Fruit fly (Drosophila melanogaster): ENCODE measurements around the gene ase.
A peak's percentile ranks its signal among the peaks of the same experiment; 100 is the strongest.

ase gene

DNA sequence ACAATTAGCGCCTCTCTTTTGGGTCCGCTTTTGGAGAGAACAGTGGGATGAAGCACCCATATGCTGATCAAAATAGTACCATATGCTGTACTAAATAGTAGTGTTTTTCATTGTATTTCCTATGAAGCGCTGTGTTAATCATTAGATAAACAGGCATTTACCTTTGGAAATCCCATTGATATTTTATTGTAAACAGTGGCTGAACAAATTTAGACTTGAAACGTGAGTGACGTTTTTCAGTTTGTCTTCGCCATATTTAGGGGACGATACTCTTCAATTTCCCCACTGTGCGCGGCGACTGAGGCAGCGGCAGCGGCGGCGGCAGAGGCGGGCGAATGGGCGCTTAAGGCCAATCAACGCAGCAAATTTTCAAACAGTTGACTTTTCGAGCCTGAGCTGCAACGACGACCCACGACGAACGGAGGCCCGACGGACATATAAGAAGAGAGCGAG, 39.1 kb downstream of the ase start (continued):
- TF ChIP-seq aop (GFP tag; IDR thresholded peaks at IDR 0.05) (no peak), sqz (GFP tag; optimal IDR thresholded peaks at IDR 0.05) (peak; percentile 64), Pdp1 (GFP tag; optimal IDR thresholded peaks at IDR 0.05) (peak; percentile 76 to 79), rib (GFP tag; IDR thresholded peaks at IDR 0.05) (peak; percentile 77; the same call in 1 of the 2 replicates), CG12071 (GFP tag; optimal IDR thresholded peaks at IDR 0.05) (peak; percentile 86), CG30020 (tag; optimal IDR thresholded peaks at IDR 0.05) (no peak), lab (GFP tag; optimal IDR thresholded peaks at IDR 0.05) (peak; percentile 93), inv (GFP tag; IDR thresholded peaks at IDR 0.05; ENCODE audit: partially characterized antibody) (no peak), ap (GFP tag; IDR thresholded peaks at IDR 0.05) (no peak), odd (GFP tag; optimal IDR thresholded peaks at IDR 0.05) (peak; percentile 89), CG3726 (GFP tag; IDR thresholded peaks at IDR 0.05) (no peak), CG17328 (GFP tag; IDR thresholded peaks at IDR 0.05) (peak; percentile 54; the same call in 1 of the 2 replicates), CG13424 (tag; optimal IDR thresholded peaks at IDR 0.05) (peak; percentile 84), CG6813 (GFP tag; optimal IDR thresholded peaks at IDR 0.05) (peak; percentile 84), CG8359 (GFP tag; optimal IDR thresholded peaks at IDR 0.05; ENCODE audit: borderline replicate concordance) (peak; percentile 52), Sox100B (GFP tag; optimal IDR thresholded peaks at IDR 0.05) (peak; percentile 86), Spps (tag; optimal IDR thresholded peaks at IDR 0.05) (peak; percentile 20), CG6272 (GFP tag; IDR thresholded peaks at IDR 0.05) (no peak), Gug (GFP tag; IDR thresholded peaks at IDR 0.05) (peak; percentile 37; the same call in 1 of the 4 replicates), usp (GFP tag; optimal IDR thresholded peaks at IDR 0.05) (no peak), CG7357 (GFP tag; IDR thresholded peaks at IDR 0.05) (peak; percentile 58; the same call in 1 of the 3 replicates), CG10431 (GFP tag; optimal IDR thresholded peaks at IDR 0.05) (peak; percentile 43), CG30431 (GFP tag; optimal IDR thresholded peaks at IDR 0.05) (peak; percentile 29), dysf (GFP tag; IDR thresholded peaks at IDR 0.05) (peak; percentile 84), CG16779 (GFP tag; IDR thresholded peaks at IDR 0.05) (no peak), CG6683 (GFP tag; optimal IDR thresholded peaks at IDR 0.05) (peak; percentile 80), NFAT (GFP tag; IDR thresholded peaks at IDR 0.05) (peak; percentile 36; the same call in 1 of the 2 replicates), CG13123 (GFP tag; optimal IDR thresholded peaks at IDR 0.05) (peak; percentile 53), gem (tag; optimal IDR thresholded peaks at IDR 0.05) (peak; percentile 87), Drgx (GFP tag; IDR thresholded peaks at IDR 0.05) (peak; percentile 74; the same call in 1 of the 2 replicates), caup (GFP tag; optimal IDR thresholded peaks at IDR 0.05; ENCODE audit: severe bottlenecking) (peak; percentile 88), Ets65A (GFP tag) (peak; percentile 92), fd96Cb (tag; optimal IDR thresholded peaks at IDR 0.05) (peak; percentile 66), cato (GFP tag; optimal IDR thresholded peaks at IDR 0.05; ENCODE audit: borderline replicate concordance) (peak; percentile 44), chm (GFP tag; IDR thresholded peaks at IDR 0.05) (no peak; the same call in 1 of the 2 replicates), chif (GFP tag; optimal IDR thresholded peaks at IDR 0.05) (peak; percentile 51 to 71), ssp (GFP tag; IDR thresholded peaks at IDR 0.05) (no peak; the same call in 1 of the 2 replicates), nom (GFP tag; optimal IDR thresholded peaks at IDR 0.05) (peak; percentile 13), CG2199 (GFP tag; IDR thresholded peaks at IDR 0.05) (no peak), gro (GFP tag; optimal IDR thresholded peaks at IDR 0.05) (peak; percentile 92), CG42726 (GFP tag; IDR thresholded peaks at IDR 0.05; ENCODE audit: partially characterized antibody) (no peak), CG1603 (tag; optimal IDR thresholded peaks at IDR 0.05) (peak; percentile 71), sc (optimal IDR thresholded peaks at IDR 0.05) (no peak), sc (GFP tag; optimal IDR thresholded peaks at IDR 0.05) (peak; percentile 28), sens-2 (GFP tag; IDR thresholded peaks at IDR 0.05) (no peak), Sry-δ (GFP tag; optimal IDR thresholded peaks at IDR 0.05) (peak; percentile 39), Meics (GFP tag; optimal IDR thresholded peaks at IDR 0.05) (peak; percentile 92), bcd (GFP tag; optimal IDR thresholded peaks at IDR 0.05) (peak; percentile 83), vfl (GFP tag; optimal IDR thresholded peaks at IDR 0.05) (peak; percentile 53), ac (GFP tag; optimal IDR thresholded peaks at IDR 0.05) (peak; percentile 9)

All from whole organism, embryonic.